Fruit fly (Drosophila melanogaster): ENCODE data around the gene ph-p.

DNA sequence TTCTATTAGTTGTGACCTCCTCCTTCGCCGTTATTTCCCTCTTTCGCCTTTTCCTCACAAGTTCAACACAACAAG lies at the start of gene ph-p:
- TF ChIP-seq usp (GFP tag; optimal IDR thresholded peaks at IDR 0.05) (no peak), CG8478 (optimal IDR thresholded peaks at IDR 0.05) (no peak), psq (optimal IDR thresholded peaks at IDR 0.05) (no peak)

All from whole organism.